Fruit fly (Drosophila melanogaster) Kc167 (cell line): Measurements from ENCODE around the gene Mical.

Experiments used
- Myc ChIP-seq: fragments of >200 bp; optimal IDR thresholded peaks from 2 replicates; lab custom pipeline; 2017; ENCODE audit warnings: missing external identifiers
- Sin3A ChIP-seq: fragments of >200 bp; optimal IDR thresholded peaks from 2 replicates; lab custom pipeline; 2018; ENCODE audit warnings: missing external identifiers
- h ChIP-seq: fragments of >200 bp; optimal IDR thresholded peaks from 3 replicates; lab custom pipeline; 2018; ENCODE audit warnings: missing external identifiers
- insv ChIP-seq: fragments of >200 bp; optimal IDR thresholded peaks from 3 replicates; lab custom pipeline; 2018; ENCODE audit warnings: missing external identifiers
- psq ChIP-seq: fragments of >200 bp; optimal IDR thresholded peaks from 2 replicates; lab custom pipeline; 2017; ENCODE audit warnings: missing external identifiers
- ttk ChIP-seq: sonication (Bioruptor generic); optimal IDR thresholded peaks from 2 replicates; lab custom pipeline; 2017; ENCODE audit warnings: missing external identifiers

- TF ChIP-seq psq (lab: Kevin White, UChicago) = no peak
- no peak for TF ChIP-seq insv (lab: Kevin White, UChicago)
- TF ChIP-seq h (lab: Kevin White, UChicago) = no peak
- TF ChIP-seq Sin3A (lab: Kevin White, UChicago) = no peak
- no peak for TF ChIP-seq Myc (lab: Kevin White, UChicago)
- no peak for TF ChIP-seq ttk
These were observed 74.5 kb downstream of the Mical start for dm6 chr3R:9968239-9968638.
